In genomic region chrIV:13718918-13719317, ce11 we compare ENCODE assay signal across 1 worm cellular context.
TF ChIP-seq lines count a peak whose summit lies in the region.

No protein-coding gene starts in this region.

TF ChIP-seq in whole organism, L1 larva, 84 proteins besides CTCF, POLR2A, EP300 and RAD21 (continued from another document):
- TF ChIP-seq nhr-28 (tag; optimal IDR thresholded peaks at IDR 0.05; lab: Kevin White, UChicago) (no peak), C34B4.2 (tag; optimal IDR thresholded peaks at IDR 0.05; lab: Kevin White, UChicago) (no peak), nhr-90 (tag; optimal IDR thresholded peaks at IDR 0.05; lab: Kevin White, UChicago; ENCODE audit: poor library complexity) (peak; percentile 19), nhr-12 (tag; optimal IDR thresholded peaks at IDR 0.05; lab: Kevin White, UChicago) (no peak), F16B12.6 (tag; optimal IDR thresholded peaks at IDR 0.05; lab: Kevin White, UChicago) (no peak)
TF ChIP-seq in whole organism, L1 larva: peak in this region for 10.
